Worm (Caenorhabditis elegans): ENCODE data around the gene srx-20.

ce11 chrIV:6907487-6907886 is 39.6 kb downstream of the srx-20 start:
- TF ChIP-seq hmg-4 (GFP tag; optimal IDR thresholded peaks at IDR 0.05) (no peak), ceh-36 (tag; optimal IDR thresholded peaks at IDR 0.05) (no peak), aly-1 (tag; optimal IDR thresholded peaks at IDR 0.05) (no peak), F13C5.2 (tag; optimal IDR thresholded peaks at IDR 0.05) (no peak), ama-1 (optimal IDR thresholded peaks at IDR 0.05) (no peak), hnd-1 (tag; optimal IDR thresholded peaks at IDR 0.05) (no peak), pes-1 (GFP tag; IDR thresholded peaks at IDR 0.05) (no peak), flt-1 (GFP tag; IDR thresholded peaks at IDR 0.05) (no peak), tbx-37 (GFP tag; conservative IDR thresholded peaks at IDR 0.05) (no peak), ets-7 (tag; optimal IDR thresholded peaks at IDR 0.05) (no peak), B0310.2 (tag; optimal IDR thresholded peaks at IDR 0.05) (no peak), ceh-13 (GFP tag; optimal IDR thresholded peaks at IDR 0.05) (no peak)
